Fruit fly (Drosophila melanogaster) whole organism, adult: Measurements from ENCODE around the gene CG11456.
A peak's percentile ranks its signal among the peaks of the same experiment; 100 is the strongest.

Experiments
- CG33017 ChIP-seq: fragments of 200-800 bp; sonication (Bioruptor generic); optimal IDR thresholded peaks from 2 replicates; lab custom pipeline; 2018; ENCODE audit warnings: missing biosample characterization, mild to moderate bottlenecking, missing genetic modification characterization, moderate library complexity
- CG5204 ChIP-seq: fragments of 200-800 bp; sonication (Bioruptor generic); optimal IDR thresholded peaks from 2 replicates; lab custom pipeline; 2016; ENCODE audit warnings: missing biosample characterization, missing genetic modification characterization
- CG7045 ChIP-seq: fragments of 200-800 bp; sonication (Bioruptor generic); optimal IDR thresholded peaks from 2 replicates; lab custom pipeline; 2017; ENCODE audit warnings: missing biosample characterization, mild to moderate bottlenecking, missing genetic modification characterization
- CG7101 ChIP-seq: fragments of 200-800 bp; sonication (Bioruptor generic); optimal IDR thresholded peaks from 2 replicates; lab custom pipeline; 2018; ENCODE audit warnings: missing biosample characterization, mild to moderate bottlenecking, missing genetic modification characterization, moderate library complexity
- Clk ChIP-seq: fragments of 200-800 bp; sonication (Bioruptor generic); optimal IDR thresholded peaks from 2 replicates; lab custom pipeline; 2017; ENCODE audit warnings: missing biosample characterization, missing genetic modification characterization
- Crg-1 ChIP-seq: fragments of 200-800 bp; sonication (Bioruptor generic); optimal IDR thresholded peaks from 2 replicates; lab custom pipeline; 2016; ENCODE audit warnings: missing biosample characterization, missing genetic modification characterization
- Hr96 ChIP-seq: fragments of 200-800 bp; sonication (Bioruptor generic); optimal IDR thresholded peaks from 2 replicates; lab custom pipeline; 2016; ENCODE audit warnings: missing biosample characterization, missing genetic modification characterization
- bab1 ChIP-seq: fragments of 200-800 bp; sonication (Bioruptor generic); optimal IDR thresholded peaks from 3 replicates; lab custom pipeline; 2019; ENCODE audit warnings: missing biosample characterization, mild to moderate bottlenecking, missing genetic modification characterization, moderate library complexity
- kay ChIP-seq: fragments of 200-800 bp; sonication (Bioruptor generic); peaks from one replicate; lab custom pipeline; 2016; ENCODE audit warnings: missing biosample characterization, missing genetic modification characterization, borderline replicate concordance
- pad ChIP-seq: fragments of 200-800 bp; sonication (Bioruptor generic); optimal IDR thresholded peaks from 3 replicates; lab custom pipeline; 2017; ENCODE audit warnings: missing biosample characterization, missing genetic modification characterization, mild to moderate bottlenecking, moderate library complexity, missing genetic modification reagents
- toe ChIP-seq: fragments of 200-800 bp; sonication (Bioruptor generic); optimal IDR thresholded peaks from 2 replicates; lab custom pipeline; 2016; ENCODE audit warnings: missing biosample characterization, missing genetic modification characterization

- TF ChIP-seq CG7045 (no peak), bab1 (GFP tag; lab: Kevin White, UChicago) (peak; percentile 40), Crg-1 (no peak), CG7101 (no peak), CG33017 (tag; lab: Kevin White, UChicago) (no peak), Clk (GFP tag; lab: Kevin White, UChicago) (no peak), kay (peak; percentile 86), toe (peak; percentile 30), pad (GFP tag; lab: Kevin White, UChicago) (no peak), Hr96 (GFP tag; lab: Kevin White, UChicago) (no peak), CG5204 (GFP tag; lab: Kevin White, UChicago) (peak; percentile 9)
Measured at dm6 chr3L:20826950-20827910, 14.6 kb upstream of the CG11456 start.
